Fruit fly (Drosophila melanogaster) whole organism, embryonic: ENCODE results near the gene CG13114.
A peak's percentile ranks its signal among the peaks of the same experiment; 100 is the strongest.

ENCODE experiments used
- CG11398 ChIP-seq: fragments of 200-800 bp; sonication (Bioruptor generic); optimal IDR thresholded peaks from 2 replicates; lab custom pipeline; 2016; ENCODE audit warnings: missing biosample characterization, missing genetic modification characterization
- CG17385 ChIP-seq: fragments of 200-800 bp; sonication (Bioruptor generic); optimal IDR thresholded peaks from 3 replicates; lab custom pipeline; 2018; ENCODE audit warnings: missing biosample characterization, mild to moderate bottlenecking, missing genetic modification characterization
- Trl ChIP-seq, 3 experiments: fragments of >200 bp in 2 of 3; fragments of 200-800 bp in 1 of 3; sonication (Bioruptor generic) in 1 of 3; optimal IDR thresholded peaks; 2 replicates in 1 of 3; 3 replicates in 2 of 3; lab custom pipeline; 2016 to 2017; ENCODE audit warnings: missing biosample characterization in 1 of 3, missing genetic modification characterization in 1 of 3
- chm ChIP-seq: fragments of 200-800 bp; sonication (Bioruptor generic); IDR thresholded peaks from 2 replicates; pipeline ENCODE4 v1.3.6; 2022; ENCODE audit warnings: missing biosample characterization, missing genetic modification characterization
- inv ChIP-seq: fragments of 200-800 bp; sonication (Bioruptor generic); IDR thresholded peaks from 2 replicates; pipeline ENCODE4 v1.3.6; 2022; ENCODE audit warnings: missing biosample characterization, missing genetic modification characterization; ENCODE audit not compliant: partially characterized antibody
- pan ChIP-seq, 4 experiments: fragments of >200 bp in 3 of 4; fragments of 200-800 bp in 1 of 4; sonication (Bioruptor generic) in 1 of 4; optimal IDR thresholded peaks in 3 of 4; IDR thresholded peaks in 1 of 4; 2 replicates each; pipeline versions ENCODE4 v1.3.6 to Lab custom; 2017 to 2022; ENCODE audit warnings: missing biosample characterization in 2 of 4, missing genetic modification characterization in 2 of 4, mixed read lengths in 1 of 4
- pfk ChIP-seq: fragments of 200-800 bp; sonication (Bioruptor generic); optimal IDR thresholded peaks from 2 replicates; lab custom pipeline; 2018; ENCODE audit warnings: missing biosample characterization, mild to moderate bottlenecking, missing genetic modification characterization, moderate library complexity
- sens-2 ChIP-seq: fragments of 200-800 bp; sonication (Bioruptor generic); IDR thresholded peaks from 2 replicates; pipeline ENCODE4 v1.3.6; 2022; ENCODE audit warnings: missing biosample characterization, missing genetic modification characterization
- tio ChIP-seq: fragments of 200-800 bp; sonication (Bioruptor generic); optimal IDR thresholded peaks from 2 replicates; lab custom pipeline; 2017; ENCODE audit warnings: missing biosample characterization, missing genetic modification characterization, inconsistent platforms

- TF ChIP-seq Trl (optimal IDR thresholded peaks at IDR 0.05; lab: Kevin White, UChicago): no peak
- TF ChIP-seq Trl (GFP tag; optimal IDR thresholded peaks at IDR 0.05; lab: Kevin White, UChicago): peak; percentile 97
- TF ChIP-seq pan (optimal IDR thresholded peaks at IDR 0.05; lab: Kevin White, UChicago): no peak
- peak in 1 of 2 experiments; percentile 88 for TF ChIP-seq pan (GFP tag; optimal IDR thresholded peaks at IDR 0.05 in 1 of 2, IDR thresholded peaks at IDR 0.05 in 1 of 2)
- TF ChIP-seq inv (GFP tag; lab: Robert Waterston, UW): no peak
- TF ChIP-seq tio (GFP tag; lab: Kevin White, UChicago): peak; percentile 68
- TF ChIP-seq pfk: peak; percentile 77
- peak; percentile 95 for TF ChIP-seq CG11398 (GFP tag; lab: Kevin White, UChicago)
- TF ChIP-seq sens-2 (GFP tag; lab: Robert Waterston, UW): no peak; the same call in 1 of the 2 replicates
- peak; percentile 94 for TF ChIP-seq chm (GFP tag; lab: Robert Waterston, UW)
- peak; percentile 83 for TF ChIP-seq CG17385 (GFP tag; lab: Kevin White, UChicago)
Observed at dm6 chr2L:9525719-9526118, 19.9 kb upstream of the CG13114 start.
